Worm (Caenorhabditis elegans) whole organism, mixed stage, embryonic: Measurements from ENCODE around the gene F35B3.4.
A peak's percentile ranks its signal among the peaks of the same experiment; 100 is the strongest.

Source experiments
- M03D4.4 ChIP-seq: sonication (generic microtip); optimal IDR thresholded peaks from 2 replicates; lab custom pipeline; 2017; ENCODE audit warnings: mild to moderate bottlenecking, missing genetic modification characterization, missing compliant biosample characterization
- bed-3 ChIP-seq: fragments of 200-800 bp; sonication (Bioruptor generic); optimal IDR thresholded peaks from 3 replicates; lab custom pipeline; 2018; ENCODE audit warnings: mild to moderate bottlenecking, missing genetic modification characterization, moderate library complexity, missing compliant biosample characterization
- blmp-1 ChIP-seq: fragments of 150-350 bp; optimal IDR thresholded peaks from 2 replicates; lab custom pipeline; 2014; ENCODE audit warnings: missing biosample characterization, missing genetic modification characterization
- ceh-83 ChIP-seq: fragments of 200-800 bp; sonication (Bioruptor generic); optimal IDR thresholded peaks from 2 replicates; lab custom pipeline; 2018; ENCODE audit warnings: mild to moderate bottlenecking, missing genetic modification characterization, missing compliant biosample characterization
- ces-1 ChIP-seq: fragments of 150-350 bp; optimal IDR thresholded peaks from 2 replicates; lab custom pipeline; 2014; ENCODE audit warnings: missing biosample characterization, missing genetic modification reagents, missing genetic modification characterization
- cnd-1 ChIP-seq: fragments of 200-800 bp; sonication (Bioruptor generic); optimal IDR thresholded peaks from 2 replicates; lab custom pipeline; 2018; ENCODE audit warnings: mild to moderate bottlenecking, missing genetic modification characterization, missing compliant biosample characterization
- drap-1 ChIP-seq: fragments of 200-800 bp; sonication (Bioruptor generic); optimal IDR thresholded peaks from 3 replicates; lab custom pipeline; 2018; ENCODE audit warnings: mild to moderate bottlenecking, missing genetic modification characterization, missing compliant biosample characterization
- elt-1 ChIP-seq: sonication (generic microtip); optimal IDR thresholded peaks from 2 replicates; lab custom pipeline; 2017; ENCODE audit warnings: missing genetic modification characterization, mild to moderate bottlenecking, missing compliant biosample characterization, antibody characterized with exemption, moderate library complexity, borderline replicate concordance; ENCODE audit not compliant: insufficient read depth
- elt-3 ChIP-seq: fragments of 150-350 bp; optimal IDR thresholded peaks from 2 replicates; lab custom pipeline; 2014; ENCODE audit warnings: missing biosample characterization, missing genetic modification characterization
- ham-2 ChIP-seq: fragments of 200-800 bp; sonication (Bioruptor generic); optimal IDR thresholded peaks from 2 replicates; lab custom pipeline; 2018; ENCODE audit warnings: mild to moderate bottlenecking, missing genetic modification characterization, missing compliant biosample characterization
- hlh-1 ChIP-seq: fragments of 150-350 bp; optimal IDR thresholded peaks from 2 replicates; lab custom pipeline; 2014; ENCODE audit warnings: missing biosample characterization, missing genetic modification reagents, missing genetic modification characterization
- lin-32 ChIP-seq: fragments of 200-800 bp; sonication (Bioruptor generic); optimal IDR thresholded peaks from 2 replicates; lab custom pipeline; 2018; ENCODE audit warnings: mild to moderate bottlenecking, missing genetic modification characterization, missing compliant biosample characterization
- lsy-2 ChIP-seq: fragments of 150-350 bp; optimal IDR thresholded peaks from 2 replicates; lab custom pipeline; 2014; ENCODE audit warnings: missing biosample characterization, missing genetic modification characterization
- mab-5 ChIP-seq: fragments of 150-350 bp; optimal IDR thresholded peaks from 2 replicates; lab custom pipeline; 2014; ENCODE audit warnings: missing biosample characterization, missing genetic modification characterization
- mep-1 ChIP-seq: fragments of 150-350 bp; optimal IDR thresholded peaks from 2 replicates; lab custom pipeline; 2017; ENCODE audit warnings: missing biosample characterization, missing genetic modification reagents, missing genetic modification characterization, inconsistent platforms
- mls-2 ChIP-seq: sonication (generic microtip); optimal IDR thresholded peaks from 2 replicates; lab custom pipeline; 2016; ENCODE audit warnings: mild to moderate bottlenecking, missing genetic modification characterization, moderate library complexity, missing compliant biosample characterization
- nhr-12 ChIP-seq: fragments of 150-350 bp; optimal IDR thresholded peaks from 2 replicates; lab custom pipeline; 2014; ENCODE audit warnings: missing biosample characterization, missing genetic modification characterization
- nhr-2 ChIP-seq: fragments of 150-350 bp; optimal IDR thresholded peaks from 2 replicates; lab custom pipeline; 2014; ENCODE audit warnings: missing biosample characterization, missing genetic modification characterization
- nhr-237 ChIP-seq: fragments of 150-350 bp; optimal IDR thresholded peaks from 2 replicates; lab custom pipeline; 2014; ENCODE audit warnings: missing biosample characterization, missing genetic modification characterization
- nhr-28 ChIP-seq: fragments of 150-350 bp; optimal IDR thresholded peaks from 2 replicates; lab custom pipeline; 2014; ENCODE audit warnings: missing biosample characterization, missing genetic modification characterization
- nhr-76 ChIP-seq: sonication (generic microtip); optimal IDR thresholded peaks from 2 replicates; lab custom pipeline; 2017; ENCODE audit warnings: missing biosample characterization, missing genetic modification characterization
- pha-4 ChIP-seq: fragments of 150-350 bp; optimal IDR thresholded peaks from 2 replicates; lab custom pipeline; 2018; ENCODE audit warnings: missing biosample characterization, missing genetic modification reagents, missing genetic modification characterization
- sem-2 ChIP-seq: fragments of 200-800 bp; sonication (Bioruptor generic); optimal IDR thresholded peaks from 2 replicates; lab custom pipeline; 2018; ENCODE audit warnings: mild to moderate bottlenecking, missing genetic modification characterization, missing compliant biosample characterization
- snpc-4 ChIP-seq: fragments of 150-350 bp; optimal IDR thresholded peaks from 2 replicates; lab custom pipeline; 2014; ENCODE audit warnings: missing biosample characterization, missing genetic modification characterization
- sptf-1 ChIP-seq: sonication (generic microtip); optimal IDR thresholded peaks from 2 replicates; lab custom pipeline; 2017; ENCODE audit warnings: mild to moderate bottlenecking, missing genetic modification characterization, moderate library complexity, missing compliant biosample characterization
- tbx-8 ChIP-seq: fragments of 200-800 bp; sonication (Bioruptor generic); optimal IDR thresholded peaks from 2 replicates; lab custom pipeline; 2018; ENCODE audit warnings: mild to moderate bottlenecking, missing genetic modification characterization, moderate library complexity, missing compliant biosample characterization
- unc-120 ChIP-seq: sonication (generic microtip); optimal IDR thresholded peaks from 2 replicates; lab custom pipeline; 2017; ENCODE audit warnings: missing genetic modification characterization, missing compliant biosample characterization; ENCODE audit not compliant: poor library complexity, severe bottlenecking
- unc-39 ChIP-seq: fragments of 150-350 bp; optimal IDR thresholded peaks from 2 replicates; lab custom pipeline; 2014; ENCODE audit warnings: missing biosample characterization, missing genetic modification characterization
- unc-62 ChIP-seq: fragments of 150-350 bp; optimal IDR thresholded peaks from 2 replicates; lab custom pipeline; 2014; ENCODE audit warnings: missing biosample characterization, missing genetic modification reagents, missing genetic modification characterization
- zip-8 ChIP-seq: fragments of 150-350 bp; optimal IDR thresholded peaks from 2 replicates; lab custom pipeline; 2014; ENCODE audit warnings: missing biosample characterization, missing genetic modification characterization
- ztf-11 ChIP-seq: fragments of 150-350 bp; optimal IDR thresholded peaks from 2 replicates; lab custom pipeline; 2014; ENCODE audit warnings: missing biosample characterization, missing genetic modification characterization

F35B3.4 gene

DNA sequence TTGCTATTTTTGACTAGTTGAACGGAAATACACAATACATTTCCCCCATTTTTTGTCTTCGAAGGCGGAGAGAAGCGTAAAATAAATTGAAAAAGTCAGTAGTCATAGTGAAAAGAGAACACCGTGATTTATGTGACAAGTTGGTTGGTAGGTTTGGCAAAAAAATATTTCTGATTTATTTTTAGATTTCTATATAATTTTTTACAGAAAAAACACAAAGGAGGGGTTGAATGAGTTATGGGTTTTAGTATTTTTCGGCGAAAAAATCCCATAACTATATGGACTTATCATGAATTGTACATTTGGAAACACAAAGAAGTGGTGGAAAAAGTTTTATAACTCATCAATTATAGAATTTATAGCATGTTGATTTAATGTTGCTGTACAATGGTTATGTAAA is 24.8 kb upstream of the F35B3.4 start, which contains the start of gene C30G4.2:
Gene C30G4.2 (minus strand): TSS at position 101 of the 400 bp plus-strand sequence.
- TF ChIP-seq zip-8 (no peak), ceh-83 (no peak), mep-1 (tag; lab: Kevin White, UChicago) (no peak), elt-1 (no peak), lsy-2 (tag; lab: Kevin White, UChicago) (no peak), drap-1 (GFP tag; lab: Kevin White, UChicago) (no peak), nhr-28 (tag; lab: Kevin White, UChicago) (no peak), blmp-1 (tag; lab: Kevin White, UChicago) (no peak), nhr-2 (no peak), mls-2 (tag; lab: Kevin White, UChicago) (no peak), bed-3 (GFP tag; lab: Kevin White, UChicago) (no peak), tbx-8 (no peak), unc-120 (tag; lab: Kevin White, UChicago) (no peak), nhr-12 (no peak), elt-3 (no peak), M03D4.4 (no peak), unc-62 (GFP tag; lab: Kevin White, UChicago) (no peak), sem-2 (GFP tag; lab: Kevin White, UChicago) (no peak), ces-1 (GFP tag; lab: Kevin White, UChicago) (no peak), ham-2 (GFP tag; lab: Kevin White, UChicago) (no peak)

DNA sequence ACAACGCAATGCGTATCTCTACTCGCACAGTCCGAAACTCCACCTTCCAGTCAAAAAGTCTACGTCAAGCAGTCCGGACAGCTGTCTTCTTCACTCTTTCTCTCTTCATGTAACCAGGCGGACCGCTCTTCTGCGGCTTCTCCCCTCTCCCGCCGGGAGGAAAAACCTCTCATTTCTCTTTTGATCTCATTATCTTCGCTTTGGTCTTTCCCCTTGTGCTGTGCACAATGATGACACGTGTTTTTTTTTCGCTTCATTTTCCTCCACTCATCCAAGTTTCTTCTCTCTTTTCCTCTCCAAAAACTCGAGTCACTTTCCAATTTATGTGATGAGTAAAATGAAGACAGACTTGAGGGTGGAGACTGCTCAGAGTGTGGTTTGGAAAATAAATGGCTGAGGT is 22.2 kb upstream of the F35B3.4 start, which contains the start of gene F35B3.7:
Gene F35B3.7 (minus strand): TSS at position 133 of the 400 bp plus-strand sequence.
- TF ChIP-seq unc-120 (tag; lab: Kevin White, UChicago) (peak; percentile 52), hlh-1 (tag; lab: Kevin White, UChicago) (peak; percentile 82), drap-1 (GFP tag; lab: Kevin White, UChicago) (no peak)

- TF ChIP-seq unc-62 (GFP tag; lab: Kevin White, UChicago), result no peak
- TF ChIP-seq mls-2 (tag; lab: Kevin White, UChicago), result no peak
- no peak for TF ChIP-seq nhr-28 (tag; lab: Kevin White, UChicago)
- TF ChIP-seq pha-4, result no peak
- TF ChIP-seq ztf-11 (tag; lab: Kevin White, UChicago), result no peak
- TF ChIP-seq nhr-237 (tag; lab: Kevin White, UChicago), result no peak
- no peak for TF ChIP-seq ham-2 (GFP tag; lab: Kevin White, UChicago)
- no peak for TF ChIP-seq snpc-4 (tag; lab: Kevin White, UChicago)
- no peak for TF ChIP-seq blmp-1 (tag; lab: Kevin White, UChicago)
- no peak for TF ChIP-seq elt-3
- TF ChIP-seq elt-1, result no peak
- TF ChIP-seq lsy-2 (tag; lab: Kevin White, UChicago), result no peak
- no peak for TF ChIP-seq nhr-76 (tag; lab: Kevin White, UChicago)
- no peak for TF ChIP-seq nhr-12
- TF ChIP-seq mab-5 (tag; lab: Kevin White, UChicago), result no peak
Observed at ce11 chrX:17041571-17041970, 20.8 kb upstream of the F35B3.4 start.

DNA sequence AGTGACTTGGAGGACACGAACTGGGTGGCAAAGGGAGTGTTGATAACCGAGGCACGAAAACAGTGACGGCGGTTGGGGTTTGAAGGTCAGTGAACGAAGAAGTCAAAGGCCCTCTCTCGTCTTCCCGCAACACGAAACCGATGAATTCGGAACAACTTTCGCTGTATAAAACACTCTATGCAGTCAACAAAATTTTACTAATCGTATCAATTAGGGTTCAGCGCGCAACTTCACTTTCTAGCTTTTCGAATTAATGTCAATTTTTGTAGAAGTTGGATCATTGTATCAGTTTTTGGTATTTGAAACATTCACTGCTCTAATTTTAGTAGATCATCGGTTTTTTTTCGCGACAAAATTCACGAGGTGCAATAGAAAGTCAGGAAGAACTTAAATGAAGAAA is 17.9 kb upstream of the F35B3.4 start:
- peak; percentile 87 for TF ChIP-seq blmp-1 (tag; lab: Kevin White, UChicago)
- no peak for TF ChIP-seq drap-1 (GFP tag; lab: Kevin White, UChicago)

- no peak for TF ChIP-seq elt-3
- TF ChIP-seq nhr-28 (tag; lab: Kevin White, UChicago), result no peak
- no peak for TF ChIP-seq lin-32
- no peak for TF ChIP-seq unc-39 (tag; lab: Kevin White, UChicago)
- no peak for TF ChIP-seq bed-3 (GFP tag; lab: Kevin White, UChicago)
- no peak for TF ChIP-seq cnd-1
- no peak for TF ChIP-seq M03D4.4
- no peak for TF ChIP-seq nhr-2
- no peak for TF ChIP-seq unc-120 (tag; lab: Kevin White, UChicago)
- no peak for TF ChIP-seq mls-2 (tag; lab: Kevin White, UChicago)
- no peak for TF ChIP-seq nhr-76 (tag; lab: Kevin White, UChicago)
- no peak for TF ChIP-seq sptf-1 (tag; lab: Kevin White, UChicago)
Observed at ce11 chrX:17034773-17035172, 14.0 kb upstream of the F35B3.4 start.
